Worm (Caenorhabditis elegans) whole organism, L4 larva: ENCODE measurements around the gene lin-9.

Experiments
- Y75B8A.6 ChIP-seq: fragments of 200-800 bp; sonication (Bioruptor generic); IDR thresholded peaks from 2 replicates; pipeline ENCODE4 v1.3.6; 2022; ENCODE audit warnings: missing genetic modification reagents, missing genetic modification characterization, missing compliant biosample characterization
- ceh-82 ChIP-seq: sonication (generic microtip); optimal IDR thresholded peaks from 2 replicates; lab custom pipeline; 2017; ENCODE audit warnings: missing biosample characterization, missing genetic modification characterization
- daf-12 ChIP-seq: fragments of 150-350 bp; optimal IDR thresholded peaks from 2 replicates; lab custom pipeline; 2014; ENCODE audit warnings: missing biosample characterization, missing genetic modification reagents, missing genetic modification characterization
- dpl-1 ChIP-seq: fragments of 150-350 bp; optimal IDR thresholded peaks from 2 replicates; lab custom pipeline; 2014; ENCODE audit warnings: missing biosample characterization, missing genetic modification reagents, missing genetic modification characterization
- lim-7 ChIP-seq: fragments of 200-800 bp; sonication (Bioruptor generic); IDR thresholded peaks from 2 replicates; pipeline ENCODE4 v1.3.6; 2022; ENCODE audit warnings: missing genetic modification characterization, missing compliant biosample characterization
- lin-39 ChIP-seq: fragments of 150-350 bp; optimal IDR thresholded peaks from 2 replicates; lab custom pipeline; 2014; ENCODE audit warnings: missing biosample characterization, missing genetic modification reagents, missing genetic modification characterization
- madf-5 ChIP-seq, 2 experiments: fragments of 200-800 bp; sonication (Bioruptor generic); IDR thresholded peaks; 2 replicates each; pipeline ENCODE4 v1.3.6; 2022; ENCODE audit warnings: missing compliant biosample characterization in 2 of 2, missing genetic modification characterization in 2 of 2
- nhr-11 ChIP-seq: fragments of 150-350 bp; optimal IDR thresholded peaks from 2 replicates; lab custom pipeline; 2014; ENCODE audit warnings: missing biosample characterization, missing genetic modification characterization
- nhr-25 ChIP-seq: sonication (generic microtip); optimal IDR thresholded peaks from 2 replicates; lab custom pipeline; 2017; ENCODE audit warnings: missing genetic modification characterization, mild to moderate bottlenecking, missing compliant biosample characterization, antibody characterized with exemption, moderate library complexity, borderline replicate concordance; ENCODE audit not compliant: insufficient read depth
- nhr-77 ChIP-seq: fragments of 150-350 bp; optimal IDR thresholded peaks from 2 replicates; lab custom pipeline; 2014; ENCODE audit warnings: missing biosample characterization, missing genetic modification characterization
- pha-4 ChIP-seq, 2 experiments: fragments of 150-350 bp in 1 of 2; fragments of 200-800 bp in 1 of 2; sonication (Bioruptor generic) in 1 of 2; IDR thresholded peaks in 1 of 2; optimal IDR thresholded peaks in 1 of 2; 2 replicates each; pipeline versions ENCODE4 v1.3.6 to Lab custom; 2014 to 2022; ENCODE audit warnings: missing genetic modification characterization in 2 of 2, missing genetic modification reagents in 2 of 2, missing biosample characterization in 1 of 2, missing compliant biosample characterization in 1 of 2
- skn-1 ChIP-seq: fragments of 150-350 bp; optimal IDR thresholded peaks from 2 replicates; lab custom pipeline; 2014; ENCODE audit warnings: missing biosample characterization, missing genetic modification characterization
- snpc-4 ChIP-seq: fragments of 150-350 bp; optimal IDR thresholded peaks from 2 replicates; lab custom pipeline; 2014; ENCODE audit warnings: missing biosample characterization, missing genetic modification characterization
- unc-62 ChIP-seq, 3 experiments: fragments of 150-350 bp in 1 of 3; sonication (generic microtip); optimal IDR thresholded peaks in 2 of 3; peaks in 1 of 3; 1 replicate in 1 of 3; 2 replicates in 2 of 3; lab custom pipeline; 2014 to 2017; ENCODE audit warnings: missing biosample characterization in 3 of 3, missing genetic modification characterization in 3 of 3, missing genetic modification reagents in 3 of 3, missing genotype in 1 of 3

DNA sequence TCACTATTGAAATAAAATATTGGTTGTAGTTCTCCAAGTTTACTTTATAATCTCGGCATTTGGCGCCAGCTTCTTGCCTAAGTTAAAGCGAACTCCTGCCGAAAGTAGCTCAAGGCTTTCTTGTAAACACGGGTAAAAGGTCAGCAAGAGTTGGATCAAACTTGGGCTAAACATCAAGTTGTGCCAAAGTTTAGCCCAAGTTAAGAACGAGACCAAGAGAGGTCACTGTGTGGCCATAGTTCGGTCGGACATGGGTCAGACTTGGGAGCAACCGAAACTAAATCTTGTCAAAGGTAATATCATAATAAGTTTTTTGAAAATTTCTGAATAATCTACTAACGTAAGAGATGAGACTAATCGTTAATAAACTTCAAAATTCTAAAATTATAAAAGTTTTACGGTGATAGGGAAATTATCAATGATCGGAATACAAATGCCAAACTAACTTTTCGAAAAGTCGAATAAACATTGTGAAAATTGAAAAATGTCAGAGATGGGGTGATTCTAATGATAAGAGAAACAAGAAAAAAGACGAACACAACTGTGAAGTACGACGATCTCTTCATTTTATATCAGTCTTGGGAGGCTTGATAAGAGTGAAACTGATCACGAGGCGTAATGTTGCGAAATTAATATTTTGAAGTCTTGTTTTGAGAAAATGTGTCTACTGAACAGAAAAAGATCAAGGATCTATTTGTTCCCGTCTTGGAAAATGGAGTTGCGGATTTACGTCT is 35.8 kb downstream of the lin-9 start:
- TF ChIP-seq pha-4 (GFP tag; IDR thresholded peaks at IDR 0.05; lab: Robert Waterston, UW) (no peak), pha-4 (tag; optimal IDR thresholded peaks at IDR 0.05; lab: Kevin White, UChicago) (no peak), ceh-82 (tag; lab: Kevin White, UChicago) (no peak), dpl-1 (GFP tag; lab: Kevin White, UChicago) (peak; percentile 33), nhr-11 (tag; lab: Kevin White, UChicago) (peak; percentile 24), nhr-25 (no peak), lim-7 (no peak), snpc-4 (tag; lab: Kevin White, UChicago) (no peak), unc-62 (GFP tag; optimal IDR thresholded peaks at IDR 0.05 in 1 of 2; lab: Kevin White, UChicago) (peak in 1 of 2 experiments; percentile 3), unc-62 (tag; optimal IDR thresholded peaks at IDR 0.05; lab: Kevin White, UChicago) (no peak), lin-39 (tag; lab: Kevin White, UChicago) (no peak), Y75B8A.6 (no peak), daf-12 (tag; lab: Kevin White, UChicago) (no peak), skn-1 (no peak), madf-5 (GFP tag; IDR thresholded peaks at IDR 0.05; lab: Robert Waterston, UW) (no peak), nhr-77 (tag; lab: Kevin White, UChicago) (peak; percentile 84)
